Fruit fly (Drosophila melanogaster) whole organism, pupa: Measurements from ENCODE around the gene Shawn.

Experiments
- CG12605 ChIP-seq: fragments of 200-800 bp; sonication (Bioruptor generic); IDR thresholded peaks from 2 replicates; pipeline ENCODE4 v1.3.6; 2022; ENCODE audit warnings: missing biosample characterization, missing genetic modification characterization
- CG17806 ChIP-seq: fragments of 200-800 bp; sonication (Bioruptor generic); optimal IDR thresholded peaks from 2 replicates; lab custom pipeline; 2018; ENCODE audit warnings: missing biosample characterization, mild to moderate bottlenecking, missing genetic modification characterization, moderate library complexity
- CG32121 ChIP-seq: fragments of 200-800 bp; sonication (Bioruptor generic); IDR thresholded peaks from 2 replicates; pipeline ENCODE4 v1.3.6; 2022; ENCODE audit warnings: missing biosample characterization, missing genetic modification characterization
- CG34367 ChIP-seq: fragments of 200-800 bp; sonication (Bioruptor generic); optimal IDR thresholded peaks from 2 replicates; lab custom pipeline; 2018; ENCODE audit warnings: missing biosample characterization, mild to moderate bottlenecking, missing genetic modification characterization
- CG4496 ChIP-seq: fragments of 200-800 bp; sonication (Bioruptor generic); IDR thresholded peaks from 3 replicates; pipeline ENCODE4 v1.3.6; 2022; ENCODE audit warnings: missing biosample characterization, missing genetic modification characterization
- CG8159 ChIP-seq: fragments of 200-800 bp; sonication (Bioruptor generic); optimal IDR thresholded peaks from 3 replicates; lab custom pipeline; 2018; ENCODE audit warnings: missing biosample characterization, mild to moderate bottlenecking, missing genetic modification characterization, moderate library complexity
- CG8301 ChIP-seq: fragments of 200-800 bp; sonication (Bioruptor generic); optimal IDR thresholded peaks from 2 replicates; lab custom pipeline; 2018; ENCODE audit warnings: missing biosample characterization, mild to moderate bottlenecking, missing genetic modification characterization
- Ets98B ChIP-seq: fragments of 200-800 bp; sonication (Bioruptor generic); IDR thresholded peaks from 2 replicates; pipeline ENCODE4 v1.3.6; 2022; ENCODE audit warnings: missing biosample characterization, missing genetic modification characterization
- Pif1A ChIP-seq: fragments of 200-800 bp; sonication (Bioruptor generic); optimal IDR thresholded peaks from 3 replicates; lab custom pipeline; 2016; ENCODE audit warnings: missing biosample characterization, missing genetic modification characterization
- Pif1B ChIP-seq: fragments of 200-800 bp; sonication (Bioruptor generic); optimal IDR thresholded peaks from 3 replicates; lab custom pipeline; 2016; ENCODE audit warnings: missing biosample characterization, missing genetic modification characterization
- Snoo ChIP-seq: fragments of 200-800 bp; sonication (Bioruptor generic); optimal IDR thresholded peaks from 3 replicates; lab custom pipeline; 2017; ENCODE audit warnings: missing biosample characterization, mild to moderate bottlenecking, missing genetic modification characterization, inconsistent platforms
- fd96Ca ChIP-seq: fragments of 200-800 bp; sonication (Bioruptor generic); IDR thresholded peaks from 3 replicates; pipeline ENCODE4 v1.3.6; 2022; ENCODE audit warnings: missing biosample characterization, missing genetic modification characterization

dm6 chrX:19590579-19590978 lies 20.7 kb upstream of the Shawn start:
- TF ChIP-seq CG32121 (GFP tag; lab: Robert Waterston, UW), result no peak
- TF ChIP-seq Ets98B (GFP tag; lab: Robert Waterston, UW), result no peak
- TF ChIP-seq CG8159 (tag; lab: Kevin White, UChicago), result no peak
- TF ChIP-seq CG17806 (tag; lab: Kevin White, UChicago), result no peak
- TF ChIP-seq Pif1B (GFP tag; lab: Kevin White, UChicago), result no peak
- TF ChIP-seq CG12605 (GFP tag; lab: Robert Waterston, UW), result no peak
- no peak for TF ChIP-seq CG4496
- no peak for TF ChIP-seq Snoo (tag; lab: Kevin White, UChicago)
- no peak for TF ChIP-seq CG8301 (tag; lab: Kevin White, UChicago)
- TF ChIP-seq fd96Ca (GFP tag; lab: Robert Waterston, UW), result no peak
- no peak for TF ChIP-seq Pif1A
- no peak for TF ChIP-seq CG34367 (tag; lab: Kevin White, UChicago)
